Worm (Caenorhabditis elegans): ENCODE results near the gene gly-13.
A peak's percentile ranks its signal among the peaks of the same experiment; 100 is the strongest.

Gene gly-13

DNA sequence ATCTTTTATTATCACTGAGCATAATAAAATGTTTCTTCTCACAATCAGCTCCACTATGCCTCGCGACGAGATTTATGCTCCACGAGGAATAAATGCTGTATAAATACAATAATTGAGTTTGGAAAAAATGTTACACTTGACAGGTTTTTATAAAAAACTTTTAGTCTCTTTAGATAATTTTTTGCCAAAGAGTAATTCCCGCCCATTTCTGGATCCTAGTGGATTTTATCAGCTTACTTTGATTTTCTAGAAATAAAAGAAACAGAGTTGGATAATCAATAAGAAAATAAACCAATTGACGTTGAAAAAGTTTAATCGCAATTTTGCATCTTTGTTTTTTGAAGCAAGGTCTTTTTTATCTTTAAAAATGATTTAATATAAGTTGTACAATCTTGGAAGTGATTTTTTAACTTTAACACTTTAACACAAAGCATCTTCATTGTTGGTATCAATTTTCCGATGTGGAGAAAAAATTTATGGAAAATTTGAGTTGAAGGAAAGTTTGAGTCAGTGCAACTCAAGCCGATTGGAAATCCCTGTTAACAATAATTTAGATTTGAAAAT, 34.7 kb downstream of the gly-13 start:
- TF ChIP-seq nhr-11 (tag; optimal IDR thresholded peaks at IDR 0.05) (no peak), sma-9 (GFP tag; optimal IDR thresholded peaks at IDR 0.05) (no peak), sma-9 (tag; optimal IDR thresholded peaks at IDR 0.05) (no peak), lin-39 (tag; optimal IDR thresholded peaks at IDR 0.05) (no peak), R02D3.7 (tag; optimal IDR thresholded peaks at IDR 0.05) (no peak), nhr-6 (tag; optimal IDR thresholded peaks at IDR 0.05) (no peak), nhr-12 (tag; optimal IDR thresholded peaks at IDR 0.05) (no peak)

DNA sequence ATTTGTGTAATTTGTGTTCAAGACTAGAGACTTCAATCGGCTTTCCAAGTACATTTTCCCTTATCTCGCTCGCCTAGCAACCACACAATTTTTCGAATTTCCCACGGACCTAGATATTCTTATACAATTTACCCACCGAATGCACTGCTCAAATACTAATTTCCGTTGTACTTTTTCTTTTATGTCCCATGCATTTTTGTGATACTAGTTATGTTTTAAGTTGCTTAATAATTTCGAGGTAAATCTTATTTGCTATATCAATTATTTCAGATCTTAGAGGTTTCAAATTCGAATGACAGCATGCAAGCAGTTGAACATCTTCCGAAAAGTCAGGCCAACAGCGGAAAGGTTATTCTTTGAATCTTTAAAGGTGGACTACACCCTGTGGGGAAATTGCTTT, 36.9 kb downstream of the gly-13 start, which contains the start of gene F18G5.1:
F18G5.1 (plus strand) TSS at position 301 of the 400 bp plus-strand sequence.
- no peak for TF ChIP-seq nhr-77 (tag; optimal IDR thresholded peaks at IDR 0.05)
- TF ChIP-seq blmp-1 (tag; optimal IDR thresholded peaks at IDR 0.05; ENCODE audit: insufficient read depth), result no peak
- TF ChIP-seq mab-5 (tag; optimal IDR thresholded peaks at IDR 0.05), result no peak
- no peak for TF ChIP-seq ZK546.5 (tag; optimal IDR thresholded peaks at IDR 0.05)
- no peak for TF ChIP-seq dmd-4 (tag; optimal IDR thresholded peaks at IDR 0.05)
- TF ChIP-seq ztf-11 (tag; optimal IDR thresholded peaks at IDR 0.05), result no peak
- TF ChIP-seq elt-1 (tag; optimal IDR thresholded peaks at IDR 0.05), result no peak
- TF ChIP-seq C34F6.9 (tag; optimal IDR thresholded peaks at IDR 0.05), result no peak
- no peak for TF ChIP-seq nhr-10 (tag; optimal IDR thresholded peaks at IDR 0.05)
- TF ChIP-seq snpc-4 (tag; optimal IDR thresholded peaks at IDR 0.05), result no peak
- TF ChIP-seq nhr-12 (tag; optimal IDR thresholded peaks at IDR 0.05), result no peak
- TF ChIP-seq crh-2 (tag; optimal IDR thresholded peaks at IDR 0.05), result no peak
- TF ChIP-seq mbf-1 (tag; optimal IDR thresholded peaks at IDR 0.05), result no peak
- TF ChIP-seq ama-1 (optimal IDR thresholded peaks at IDR 0.05), result no peak
- TF ChIP-seq unc-55 (GFP tag; optimal IDR thresholded peaks at IDR 0.05), result no peak
- no peak for TF ChIP-seq lin-11 (tag; optimal IDR thresholded peaks at IDR 0.05)

DNA sequence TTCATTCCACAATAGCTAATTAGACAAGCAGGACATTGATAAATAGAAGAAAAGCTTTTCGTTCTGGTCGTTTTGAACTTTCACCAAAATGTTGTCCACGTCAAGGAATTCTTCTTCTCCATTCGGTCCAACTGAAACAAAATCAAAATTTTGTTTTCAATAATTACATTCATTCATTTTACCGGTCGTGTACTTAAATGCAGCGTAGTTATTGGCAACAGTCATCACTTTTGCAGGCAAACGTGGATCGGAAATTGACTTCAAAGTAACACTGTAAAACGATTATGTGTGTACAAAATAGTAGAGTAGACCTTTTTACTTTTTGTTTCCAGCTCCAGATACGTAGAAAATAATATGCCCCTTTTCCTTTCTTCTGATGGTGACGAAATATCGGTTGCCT, 40.4 kb downstream of the gly-13 start:
- TF ChIP-seq nhr-21 (tag; optimal IDR thresholded peaks at IDR 0.05) (no peak), nhr-11 (tag; optimal IDR thresholded peaks at IDR 0.05) (no peak), dmd-4 (tag; optimal IDR thresholded peaks at IDR 0.05) (no peak), alr-1 (tag; optimal IDR thresholded peaks at IDR 0.05) (no peak), nhr-77 (tag; optimal IDR thresholded peaks at IDR 0.05) (no peak)

DNA sequence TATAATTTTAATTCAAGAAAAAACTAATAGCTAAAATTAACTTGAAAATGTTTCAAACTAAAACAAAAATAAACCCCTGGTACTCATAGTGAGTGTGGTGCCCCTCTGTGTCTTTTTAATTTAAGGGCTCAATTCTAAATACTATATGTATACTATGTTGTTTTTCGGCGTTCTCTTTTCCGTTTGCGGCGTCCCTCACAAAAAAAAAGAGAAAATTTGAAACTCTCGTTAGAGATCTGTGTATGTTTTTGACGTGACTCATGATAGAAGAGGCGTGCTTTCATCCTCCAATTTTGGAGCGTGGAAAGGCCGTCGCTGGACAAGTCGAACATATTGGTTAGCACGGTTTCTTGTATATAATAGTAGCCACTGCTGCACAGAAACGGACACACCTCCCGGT, 44.9 kb downstream of the gly-13 start, which contains the start of gene pes-8:
pes-8 (plus strand) TSS at position 301 of the 400 bp plus-strand sequence.
- TF ChIP-seq alr-1 (tag; optimal IDR thresholded peaks at IDR 0.05) (no peak), nhr-77 (tag; optimal IDR thresholded peaks at IDR 0.05) (no peak), peb-1 (tag; optimal IDR thresholded peaks at IDR 0.05) (no peak), nhr-10 (tag; optimal IDR thresholded peaks at IDR 0.05) (no peak), ZK546.5 (tag; optimal IDR thresholded peaks at IDR 0.05) (no peak), ztf-1 (GFP tag; conservative IDR thresholded peaks at IDR 0.05) (no peak), sem-4 (tag; optimal IDR thresholded peaks at IDR 0.05) (no peak)

DNA sequence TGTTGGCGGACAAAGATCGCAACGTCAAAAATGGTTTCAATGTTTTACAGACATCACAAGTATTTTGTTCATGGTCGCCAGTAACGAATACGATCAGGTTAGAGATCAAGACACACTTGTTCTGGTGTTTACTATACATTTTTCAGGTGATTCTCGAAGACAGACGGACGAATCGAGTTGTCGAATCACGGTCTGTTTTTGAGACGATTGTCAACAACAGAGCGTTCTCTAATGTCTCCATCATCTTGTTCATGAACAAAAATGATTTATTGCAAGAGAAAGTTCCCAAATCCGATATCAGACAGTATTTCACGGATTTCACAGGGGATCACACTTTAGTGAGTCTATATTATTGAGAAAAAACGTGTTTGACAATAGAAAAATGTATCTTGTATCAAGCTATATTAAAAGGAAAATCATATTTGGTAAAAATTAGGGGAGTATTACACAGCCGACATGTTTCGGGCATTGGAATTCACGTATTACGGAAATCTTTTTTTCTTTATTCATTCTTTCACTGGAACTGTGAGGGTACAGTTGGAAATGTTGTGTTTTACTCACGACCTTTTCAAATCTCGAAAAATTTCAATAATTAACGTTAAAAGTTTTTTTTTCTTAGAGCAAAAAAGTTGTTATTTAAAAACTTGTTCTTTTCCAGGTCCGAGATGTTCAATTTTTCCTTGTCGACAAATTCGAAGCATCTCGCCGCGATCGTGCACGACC, 48.2 kb downstream of the gly-13 start:
- TF ChIP-seq C34F6.9 (tag; optimal IDR thresholded peaks at IDR 0.05) (no peak), nhr-21 (tag; optimal IDR thresholded peaks at IDR 0.05) (peak; percentile 47), ama-1 (optimal IDR thresholded peaks at IDR 0.05) (no peak), unc-55 (GFP tag; optimal IDR thresholded peaks at IDR 0.05) (no peak), elt-1 (tag; optimal IDR thresholded peaks at IDR 0.05) (no peak), blmp-1 (tag; optimal IDR thresholded peaks at IDR 0.05; ENCODE audit: insufficient read depth) (no peak), mab-5 (tag; optimal IDR thresholded peaks at IDR 0.05) (no peak), lin-13 (GFP tag; optimal IDR thresholded peaks at IDR 0.05) (no peak), snpc-4 (tag; optimal IDR thresholded peaks at IDR 0.05) (no peak), gmeb-1 (tag; optimal IDR thresholded peaks at IDR 0.05) (no peak), nhr-129 (tag; optimal IDR thresholded peaks at IDR 0.05) (peak; percentile 39), zag-1 (tag; optimal IDR thresholded peaks at IDR 0.05) (no peak), unc-62 (GFP tag; optimal IDR thresholded peaks at IDR 0.05) (no peak), skn-1 (tag; optimal IDR thresholded peaks at IDR 0.05) (no peak), sma-3 (GFP tag; optimal IDR thresholded peaks at IDR 0.05) (no peak), ztf-4 (tag; optimal IDR thresholded peaks at IDR 0.05) (no peak), lsy-2 (tag; optimal IDR thresholded peaks at IDR 0.05) (no peak), crh-2 (tag; optimal IDR thresholded peaks at IDR 0.05) (peak; percentile 6), nhr-25 (tag; optimal IDR thresholded peaks at IDR 0.05) (no peak), sem-4 (tag; optimal IDR thresholded peaks at IDR 0.05) (no peak), egl-27 (tag; optimal IDR thresholded peaks at IDR 0.05) (no peak), fos-1 (tag; optimal IDR thresholded peaks at IDR 0.05) (no peak), Y55F3AM.14 (GFP tag; optimal IDR thresholded peaks at IDR 0.05) (no peak), elt-3 (tag; optimal IDR thresholded peaks at IDR 0.05) (no peak), sma-9 (GFP tag; optimal IDR thresholded peaks at IDR 0.05) (peak; percentile 29), sma-9 (tag; optimal IDR thresholded peaks at IDR 0.05) (no peak), lin-11 (tag; optimal IDR thresholded peaks at IDR 0.05) (no peak), nhr-237 (tag; optimal IDR thresholded peaks at IDR 0.05) (no peak), nhr-12 (tag; optimal IDR thresholded peaks at IDR 0.05) (no peak), nhr-23 (tag; optimal IDR thresholded peaks at IDR 0.05) (no peak)

All from whole organism, L2 larva.